Worm (Caenorhabditis elegans) whole organism, young adult: Measurements from ENCODE around the gene F56C9.6.

Source experiments
- B0035.1 ChIP-seq: sonication (generic microtip); optimal IDR thresholded peaks from 2 replicates; lab custom pipeline; 2016; ENCODE audit warnings: missing genetic modification characterization, mild to moderate bottlenecking, missing compliant biosample characterization, missing genotype, missing genetic modification reagents
- C17E4.6 ChIP-seq: fragments of 200-800 bp; sonication (Bioruptor generic); IDR thresholded peaks from 2 replicates; pipeline ENCODE4 v1.3.6; 2022; ENCODE audit warnings: missing genetic modification reagents, missing genetic modification characterization, missing compliant biosample characterization
- F22D6.2 ChIP-seq: sonication (generic microtip); optimal IDR thresholded peaks from 2 replicates; lab custom pipeline; 2016; ENCODE audit warnings: mild to moderate bottlenecking, missing genetic modification characterization, missing compliant biosample characterization
- F23B12.7 ChIP-seq: sonication (generic microtip); optimal IDR thresholded peaks from 2 replicates; lab custom pipeline; 2017; ENCODE audit warnings: missing genetic modification characterization, mild to moderate bottlenecking, missing compliant biosample characterization, antibody characterized with exemption, moderate library complexity; ENCODE audit not compliant: insufficient read depth
- F33H1.4 ChIP-seq: fragments of 200-800 bp; sonication (Bioruptor generic); IDR thresholded peaks from 2 replicates; pipeline ENCODE4 v1.3.6; 2022; ENCODE audit warnings: missing genetic modification reagents, missing genetic modification characterization, missing compliant biosample characterization
- F37B4.10 ChIP-seq: fragments of 200-800 bp; sonication (Bioruptor generic); IDR thresholded peaks from 2 replicates; pipeline ENCODE4 v1.3.6; 2022; ENCODE audit warnings: missing genetic modification characterization, missing compliant biosample characterization
- F52B5.7 ChIP-seq: sonication (generic microtip); optimal IDR thresholded peaks from 2 replicates; lab custom pipeline; 2016; ENCODE audit warnings: mild to moderate bottlenecking, missing genetic modification characterization, missing compliant biosample characterization
- F55B11.4 ChIP-seq: sonication (generic microtip); optimal IDR thresholded peaks from 2 replicates; lab custom pipeline; 2016; ENCODE audit warnings: missing compliant biosample characterization, missing genetic modification characterization, borderline replicate concordance; ENCODE audit not compliant: insufficient read depth
- K12H6.12 ChIP-seq: fragments of 200-800 bp; sonication (Bioruptor generic); optimal IDR thresholded peaks from 2 replicates; lab custom pipeline; 2018; ENCODE audit warnings: mild to moderate bottlenecking, missing genetic modification characterization, missing compliant biosample characterization
- T07F8.4 ChIP-seq: sonication (generic microtip); optimal IDR thresholded peaks from 2 replicates; lab custom pipeline; 2016; ENCODE audit warnings: mild to moderate bottlenecking, missing genetic modification characterization, moderate library complexity, missing compliant biosample characterization
- Y53G8AR.9 ChIP-seq: fragments of 200-800 bp; sonication (Bioruptor generic); conservative IDR thresholded peaks from 2 replicates; pipeline ENCODE4 v1.3.6; 2022; ENCODE audit warnings: missing genetic modification reagents, missing genetic modification characterization, missing compliant biosample characterization
- Y67H2A.10 ChIP-seq: fragments of 200-800 bp; sonication (Bioruptor generic); conservative IDR thresholded peaks from 2 replicates; pipeline ENCODE4 v1.3.6; 2022; ENCODE audit warnings: missing genetic modification reagents, missing genetic modification characterization, missing compliant biosample characterization
- aptf-3 ChIP-seq: fragments of 200-800 bp; sonication (Bioruptor generic); IDR thresholded peaks from 2 replicates; pipeline ENCODE4 v1.3.6; 2022; ENCODE audit warnings: missing genetic modification characterization, missing compliant biosample characterization
- attf-6 ChIP-seq: fragments of 200-800 bp; sonication (Bioruptor generic); IDR thresholded peaks from 2 replicates; pipeline ENCODE4 v1.3.6; 2022; ENCODE audit warnings: missing genetic modification reagents, missing genetic modification characterization, missing compliant biosample characterization
- bed-2 ChIP-seq: fragments of 200-800 bp; sonication (Bioruptor generic); IDR thresholded peaks from 2 replicates; pipeline ENCODE4 v1.3.6; 2022; ENCODE audit warnings: missing genetic modification reagents, missing genetic modification characterization, missing compliant biosample characterization
- cebp-1 ChIP-seq, 2 experiments: fragments of 200-800 bp in 1 of 2; sonication (Bioruptor generic) in 1 of 2; sonication (generic microtip) in 1 of 2; IDR thresholded peaks in 1 of 2; optimal IDR thresholded peaks in 1 of 2; 2 replicates each; pipeline versions ENCODE4 v1.3.6 to Lab custom; 2017 to 2022; ENCODE audit warnings: missing compliant biosample characterization in 2 of 2, missing genetic modification characterization in 2 of 2, mild to moderate bottlenecking in 1 of 2, missing genetic modification reagents in 1 of 2, moderate library complexity in 1 of 2
- ceh-100 ChIP-seq: fragments of 200-800 bp; sonication (Bioruptor generic); IDR thresholded peaks from 2 replicates; pipeline ENCODE4 v1.3.6; 2022; ENCODE audit warnings: missing genetic modification reagents, missing genetic modification characterization, missing compliant biosample characterization
- ceh-27 ChIP-seq: fragments of 200-800 bp; sonication (Bioruptor generic); optimal IDR thresholded peaks from 2 replicates; lab custom pipeline; 2018; ENCODE audit warnings: mild to moderate bottlenecking, missing genetic modification characterization, moderate library complexity, missing compliant biosample characterization
- ceh-91 ChIP-seq: fragments of 200-800 bp; sonication (Bioruptor generic); IDR thresholded peaks from 2 replicates; pipeline ENCODE4 v1.3.6; 2022; ENCODE audit warnings: missing genetic modification reagents, missing genetic modification characterization, missing compliant biosample characterization
- egl-18 ChIP-seq: fragments of 200-800 bp; sonication (Bioruptor generic); IDR thresholded peaks from 2 replicates; pipeline ENCODE4 v1.3.6; 2022; ENCODE audit warnings: missing genetic modification reagents, missing genetic modification characterization, missing compliant biosample characterization
- fkh-3 ChIP-seq: sonication (generic microtip); optimal IDR thresholded peaks from 2 replicates; lab custom pipeline; 2016; ENCODE audit warnings: mild to moderate bottlenecking, missing genetic modification characterization, missing compliant biosample characterization
- him-1 ChIP-seq: sonication (generic microtip); optimal IDR thresholded peaks from 2 replicates; lab custom pipeline; 2016; ENCODE audit warnings: missing genotype, missing genetic modification reagents, missing genetic modification characterization, missing compliant biosample characterization
- hlh-26 ChIP-seq: fragments of 200-800 bp; sonication (Bioruptor generic); conservative IDR thresholded peaks from 2 replicates; pipeline ENCODE4 v1.3.6; 2022; ENCODE audit warnings: missing genetic modification reagents, missing genetic modification characterization, missing compliant biosample characterization
- hmg-1.2 ChIP-seq: fragments of 200-800 bp; sonication (Bioruptor generic); IDR thresholded peaks from 2 replicates; pipeline ENCODE4 v1.3.6; 2022; ENCODE audit warnings: missing genetic modification reagents, missing genetic modification characterization, missing compliant biosample characterization
- hmg-20 ChIP-seq: fragments of 200-800 bp; sonication (Bioruptor generic); IDR thresholded peaks from 2 replicates; pipeline ENCODE4 v1.3.6; 2022; ENCODE audit warnings: missing genetic modification reagents, missing genetic modification characterization, missing compliant biosample characterization
- hsf-1 ChIP-seq: fragments of 200-800 bp; sonication (Bioruptor generic); IDR thresholded peaks from 2 replicates; pipeline ENCODE4 v1.3.6; 2022; ENCODE audit warnings: missing genetic modification reagents, missing genetic modification characterization, missing compliant biosample characterization
- let-607 ChIP-seq, 2 experiments: fragments of 200-800 bp in 1 of 2; sonication (Bioruptor generic) in 1 of 2; sonication (generic microtip) in 1 of 2; optimal IDR thresholded peaks; 2 replicates each; lab custom pipeline; 2016 to 2018; ENCODE audit warnings: mild to moderate bottlenecking in 2 of 2, missing compliant biosample characterization in 2 of 2, missing genetic modification characterization in 2 of 2, moderate library complexity in 2 of 2, missing genotype in 1 of 2
- lin-26 ChIP-seq: fragments of 200-800 bp; sonication (Bioruptor generic); IDR thresholded peaks from 2 replicates; pipeline ENCODE4 v1.3.6; 2022; ENCODE audit warnings: missing genetic modification reagents, missing genetic modification characterization, missing compliant biosample characterization
- lsl-1 ChIP-seq: fragments of 200-800 bp; sonication (Bioruptor generic); optimal IDR thresholded peaks from 2 replicates; lab custom pipeline; 2018; ENCODE audit warnings: mild to moderate bottlenecking, missing genetic modification characterization, moderate library complexity, missing compliant biosample characterization
- lsy-27 ChIP-seq: sonication (generic microtip); optimal IDR thresholded peaks from 2 replicates; lab custom pipeline; 2017; ENCODE audit warnings: missing genetic modification characterization, mild to moderate bottlenecking, missing compliant biosample characterization, antibody characterized with exemption, missing genotype, borderline replicate concordance; ENCODE audit not compliant: insufficient read depth
- madf-10 ChIP-seq: sonication (generic microtip); optimal IDR thresholded peaks from 2 replicates; lab custom pipeline; 2016; ENCODE audit warnings: mild to moderate bottlenecking, missing genetic modification characterization, missing compliant biosample characterization
- mcd-1 ChIP-seq: fragments of 200-800 bp; sonication (Bioruptor generic); IDR thresholded peaks from 2 replicates; pipeline ENCODE4 v1.3.6; 2022; ENCODE audit warnings: missing genetic modification reagents, missing genetic modification characterization, missing compliant biosample characterization
- mxl-1 ChIP-seq: sonication (generic microtip); optimal IDR thresholded peaks from 2 replicates; lab custom pipeline; 2016; ENCODE audit warnings: missing genetic modification characterization, missing compliant biosample characterization
- rec-8 ChIP-seq, 2 experiments: sonication (generic microtip); optimal IDR thresholded peaks; 2 replicates each; lab custom pipeline; 2016; ENCODE audit warnings: mild to moderate bottlenecking in 2 of 2, missing genetic modification characterization in 2 of 2, missing genetic modification reagents in 2 of 2, missing genotype in 2 of 2, missing biosample characterization in 1 of 2, missing compliant biosample characterization in 1 of 2, moderate library complexity in 1 of 2
- rpc-1 ChIP-seq, 2 experiments: fragments of 150-350 bp in 1 of 2; sonication (generic microtip) in 1 of 2; optimal IDR thresholded peaks; 2 replicates each; lab custom pipeline; 2014 to 2018; ENCODE audit warnings: missing biosample characterization in 1 of 2, missing genetic modification characterization in 1 of 2, missing genetic modification reagents in 1 of 2, missing genotype in 1 of 2
- sea-2 ChIP-seq: fragments of 200-800 bp; sonication (Bioruptor generic); IDR thresholded peaks from 2 replicates; pipeline ENCODE4 v1.3.6; 2022; ENCODE audit warnings: missing genetic modification characterization, missing compliant biosample characterization
- tlf-1 ChIP-seq: fragments of 200-800 bp; sonication (Bioruptor generic); optimal IDR thresholded peaks from 2 replicates; lab custom pipeline; 2018; ENCODE audit warnings: mild to moderate bottlenecking, missing genetic modification characterization, missing compliant biosample characterization
- unc-130 ChIP-seq: sonication (generic microtip); optimal IDR thresholded peaks from 2 replicates; lab custom pipeline; 2016; ENCODE audit warnings: missing genetic modification reagents, missing genetic modification characterization, missing compliant biosample characterization
- unc-62 ChIP-seq: fragments of 150-350 bp; optimal IDR thresholded peaks from 2 replicates; lab custom pipeline; 2014; ENCODE audit warnings: missing biosample characterization, missing genetic modification reagents, missing genetic modification characterization
- zfh-2 ChIP-seq: fragments of 200-800 bp; sonication (Bioruptor generic); conservative IDR thresholded peaks from 2 replicates; pipeline ENCODE4 v1.3.6; 2022; ENCODE audit warnings: missing genetic modification reagents, missing genetic modification characterization, missing compliant biosample characterization
- ztf-22 ChIP-seq: fragments of 200-800 bp; sonication (Bioruptor generic); optimal IDR thresholded peaks from 2 replicates; lab custom pipeline; 2018; ENCODE audit warnings: mild to moderate bottlenecking, missing genetic modification characterization, moderate library complexity, missing compliant biosample characterization
- ztf-25 ChIP-seq: fragments of 200-800 bp; sonication (Bioruptor generic); IDR thresholded peaks from 2 replicates; pipeline ENCODE4 v1.3.6; 2022; ENCODE audit warnings: missing genetic modification reagents, missing genetic modification characterization, missing compliant biosample characterization
- ztf-28 ChIP-seq: fragments of 200-800 bp; sonication (Bioruptor generic); IDR thresholded peaks from 2 replicates; pipeline ENCODE4 v1.3.6; 2022; ENCODE audit warnings: missing genetic modification reagents, missing genetic modification characterization, missing compliant biosample characterization

F56C9.6 gene

DNA sequence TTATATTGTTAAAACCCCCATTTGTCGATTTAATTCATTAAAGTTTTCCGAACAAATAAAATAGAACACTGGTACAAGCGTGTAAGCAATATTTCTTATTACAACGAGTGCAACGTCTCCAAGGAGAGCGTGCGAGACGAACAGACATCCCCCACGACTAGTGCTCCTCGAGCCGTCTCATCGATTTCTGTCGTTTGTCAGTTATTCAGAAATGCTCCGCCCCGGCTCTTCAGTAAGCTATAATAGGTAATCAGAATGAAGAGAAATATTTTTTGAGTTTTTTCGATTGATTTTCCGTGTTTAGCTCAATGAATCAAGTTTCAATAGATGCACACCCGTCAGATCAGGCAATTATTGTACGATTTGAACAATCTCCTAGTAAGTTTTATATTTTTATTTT, 28.1 kb upstream of the F56C9.6 start, which contains the start of gene kap-1 (continued):
- TF ChIP-seq hmg-20 (GFP tag; lab: Robert Waterston, UW) = no peak
- TF ChIP-seq aptf-3 (GFP tag; lab: Robert Waterston, UW) = no peak
- TF ChIP-seq hsf-1 (GFP tag; lab: Robert Waterston, UW) = peak; percentile 60
- 0 out of 2 replicates have a peak, but pooled peaks have one; percentile 32 for TF ChIP-seq hlh-26
- peak; percentile 58 for TF ChIP-seq tlf-1 (GFP tag; lab: Kevin White, UChicago)
- TF ChIP-seq bed-2 (GFP tag; lab: Robert Waterston, UW) = no peak
- TF ChIP-seq zfh-2 = no peak
- no peak for TF ChIP-seq unc-62 (GFP tag; lab: Kevin White, UChicago)
- peak; percentile 21; the same call in 1 of the 2 replicates for TF ChIP-seq ceh-100 (GFP tag; lab: Robert Waterston, UW)
- TF ChIP-seq lsy-27 = no peak
- peak in 1 of 2 experiments; percentile 4 for TF ChIP-seq let-607 (tag; optimal IDR thresholded peaks at IDR 0.05; lab: Kevin White, UChicago)
- peak; percentile 44 for TF ChIP-seq mcd-1 (GFP tag; lab: Robert Waterston, UW)
- no peak for TF ChIP-seq lsl-1 (GFP tag; lab: Kevin White, UChicago)
- peak; percentile 25 for TF ChIP-seq ztf-22
- no peak for TF ChIP-seq ceh-27 (GFP tag; lab: Kevin White, UChicago)
- TF ChIP-seq F22D6.2 (tag; lab: Kevin White, UChicago) = no peak
- TF ChIP-seq K12H6.12 = no peak
- no peak for TF ChIP-seq egl-18 (GFP tag; lab: Robert Waterston, UW)
- peak; percentile 80 for TF ChIP-seq fkh-3 (tag; lab: Kevin White, UChicago)
- no peak for TF ChIP-seq F37B4.10 (GFP tag; lab: Robert Waterston, UW)
- TF ChIP-seq ceh-91 (GFP tag; lab: Robert Waterston, UW) = no peak
- TF ChIP-seq sea-2 (GFP tag; lab: Robert Waterston, UW) = no peak
- TF ChIP-seq attf-6 (GFP tag; lab: Robert Waterston, UW) = no peak
- no peak for TF ChIP-seq unc-130 (GFP tag; lab: Kevin White, UChicago)
- TF ChIP-seq madf-10 (tag; lab: Kevin White, UChicago) = no peak
- no peak for TF ChIP-seq F23B12.7
- no peak for TF ChIP-seq ztf-25 (GFP tag; lab: Robert Waterston, UW)
- TF ChIP-seq ztf-28 (GFP tag; lab: Robert Waterston, UW) = no peak
- no peak for TF ChIP-seq T07F8.4 (tag; lab: Kevin White, UChicago)
- TF ChIP-seq B0035.1 = peak; percentile 61
- no peak for TF ChIP-seq cebp-1 (GFP tag; IDR thresholded peaks at IDR 0.05; lab: Robert Waterston, UW)
- TF ChIP-seq cebp-1 (tag; optimal IDR thresholded peaks at IDR 0.05; lab: Kevin White, UChicago) = peak; percentile 56
- TF ChIP-seq lin-26 (GFP tag; lab: Robert Waterston, UW) = peak; percentile 71; the same call in 1 of the 2 replicates
- TF ChIP-seq rpc-1 (optimal IDR thresholded peaks at IDR 0.05; lab: Kevin White, UChicago) = no peak
- no peak for TF ChIP-seq rpc-1 (tag; optimal IDR thresholded peaks at IDR 0.05; lab: Kevin White, UChicago)
- no peak for TF ChIP-seq rec-8 (tag; optimal IDR thresholded peaks at IDR 0.05; lab: Kevin White, UChicago)
- TF ChIP-seq hmg-1.2 (GFP tag; lab: Robert Waterston, UW) = peak; percentile 52
- TF ChIP-seq mxl-1 (tag; lab: Kevin White, UChicago) = no peak
- peak; percentile 33; the same call in 1 of the 2 replicates for TF ChIP-seq F33H1.4
- TF ChIP-seq him-1 = peak; percentile 54
- TF ChIP-seq F52B5.7 (tag; lab: Kevin White, UChicago) = peak; percentile 76
- no peak for TF ChIP-seq C17E4.6 (GFP tag; lab: Robert Waterston, UW)
- no peak; the same call in 1 of the 2 replicates for TF ChIP-seq Y53G8AR.9 (GFP tag; lab: Robert Waterston, UW)
- no peak for TF ChIP-seq F55B11.4 (tag; lab: Kevin White, UChicago)
- no peak for TF ChIP-seq Y67H2A.10 (GFP tag; lab: Robert Waterston, UW)
